Fruit fly (Drosophila melanogaster): ENCODE measurements around the gene ovo.

DNA sequence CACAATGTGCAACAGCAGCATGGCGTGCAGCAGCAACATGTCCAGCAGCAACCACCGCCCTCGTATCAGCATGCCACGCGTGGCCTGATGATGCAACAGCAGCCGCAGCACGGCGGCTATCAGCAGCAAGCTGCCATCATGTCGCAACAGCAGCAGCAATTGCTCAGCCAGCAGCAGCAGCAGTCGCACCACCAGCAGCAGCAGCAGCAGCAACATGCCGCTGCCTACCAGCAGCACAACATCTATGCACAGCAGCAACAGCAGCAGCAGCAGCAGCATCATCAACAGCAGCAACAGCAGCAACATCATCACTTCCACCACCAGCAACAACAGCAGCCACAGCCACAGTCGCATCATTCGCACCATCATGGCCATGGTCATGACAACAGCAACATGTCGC lies 18.6 kb downstream of the ovo start:
- no peak for TF ChIP-seq CG11294 (GFP tag; IDR thresholded peaks at IDR 0.05)
- no peak for TF ChIP-seq CG10669 (GFP tag; optimal IDR thresholded peaks at IDR 0.05)
- no peak for TF ChIP-seq Lpt (GFP tag; optimal IDR thresholded peaks at IDR 0.05)

All from whole organism, prepupa.